Worm (Caenorhabditis elegans) whole organism, L3 larva: Measurements from ENCODE around the gene cdr-6.

Source experiments
- elt-3 ChIP-seq, 3 experiments: fragments of 150-350 bp in 1 of 3; sonication (generic microtip) in 2 of 3; optimal IDR thresholded peaks; 2 replicates in 2 of 3; 4 replicates in 1 of 3; lab custom pipeline; 2014 to 2017; ENCODE audit warnings: missing biosample characterization in 3 of 3, missing genetic modification characterization in 3 of 3
- fos-1 ChIP-seq: fragments of 150-350 bp; optimal IDR thresholded peaks from 2 replicates; lab custom pipeline; 2014; ENCODE audit warnings: missing biosample characterization, missing genetic modification characterization
- hmg-11 ChIP-seq: sonication (generic microtip); optimal IDR thresholded peaks from 2 replicates; lab custom pipeline; 2016; ENCODE audit warnings: missing genetic modification characterization, missing compliant biosample characterization
- lin-15B ChIP-seq: fragments of 150-350 bp; optimal IDR thresholded peaks from 2 replicates; lab custom pipeline; 2014; ENCODE audit warnings: missing biosample characterization, missing genetic modification characterization
- nhr-237 ChIP-seq: fragments of 150-350 bp; optimal IDR thresholded peaks from 2 replicates; lab custom pipeline; 2014; ENCODE audit warnings: missing biosample characterization, missing genetic modification characterization
- zag-1 ChIP-seq: fragments of 150-350 bp; optimal IDR thresholded peaks from 2 replicates; lab custom pipeline; 2014; ENCODE audit warnings: missing biosample characterization, missing genetic modification characterization

- no peak for TF ChIP-seq elt-3 (tag; optimal IDR thresholded peaks at IDR 0.05; lab: Kevin White, UChicago)
- no peak for TF ChIP-seq zag-1 (tag; lab: Kevin White, UChicago)
- TF ChIP-seq hmg-11 (tag; lab: Kevin White, UChicago): no peak
- TF ChIP-seq lin-15B (tag; lab: Kevin White, UChicago): no peak
- TF ChIP-seq nhr-237: no peak
- TF ChIP-seq fos-1 (tag; lab: Kevin White, UChicago): no peak
Observed at ce11 chrV:12365104-12365503, 48.4 kb downstream of the cdr-6 start, which contains the start of gene fipr-2.
